Fruit fly (Drosophila melanogaster): Measurements from ENCODE around the gene CG17107.

DNA sequence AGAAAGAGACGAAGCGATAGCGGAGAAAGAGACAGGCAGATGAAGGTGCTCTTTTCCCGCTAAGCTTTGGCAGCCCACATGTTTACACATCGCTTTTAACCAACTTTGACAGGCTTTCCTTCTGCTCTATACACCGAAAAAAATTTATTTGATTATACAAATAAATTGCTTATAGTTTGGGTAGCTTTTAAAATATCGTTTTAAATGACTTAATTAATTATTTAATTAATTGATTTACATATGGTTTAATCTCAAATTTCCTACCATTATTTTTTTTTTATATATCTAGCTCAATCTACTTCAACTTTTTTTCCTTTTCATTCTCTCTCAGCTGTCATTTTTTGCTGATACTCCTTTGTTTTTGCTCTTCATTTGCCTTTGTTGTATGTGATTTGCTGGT, 8.7 kb upstream of the CG17107 start:
- TF ChIP-seq CG10348 (GFP tag; IDR thresholded peaks at IDR 0.05): no peak
- TF ChIP-seq CG17806 (tag; optimal IDR thresholded peaks at IDR 0.05): peak; percentile 42
- TF ChIP-seq fd96Ca (GFP tag; IDR thresholded peaks at IDR 0.05): no peak
- TF ChIP-seq Pif1B (GFP tag; optimal IDR thresholded peaks at IDR 0.05): no peak

Data from whole organism, pupa.